Fruit fly (Drosophila melanogaster): Measurements from ENCODE around the gene Adhr.

The Adhr gene

dm6 chr2L:14630988-14631723 is 15.8 kb downstream of the Adhr start:
- TF ChIP-seq CG8478 (optimal IDR thresholded peaks at IDR 0.05) (no peak), CTCF (optimal IDR thresholded peaks at IDR 0.05) (no peak)

DNA sequence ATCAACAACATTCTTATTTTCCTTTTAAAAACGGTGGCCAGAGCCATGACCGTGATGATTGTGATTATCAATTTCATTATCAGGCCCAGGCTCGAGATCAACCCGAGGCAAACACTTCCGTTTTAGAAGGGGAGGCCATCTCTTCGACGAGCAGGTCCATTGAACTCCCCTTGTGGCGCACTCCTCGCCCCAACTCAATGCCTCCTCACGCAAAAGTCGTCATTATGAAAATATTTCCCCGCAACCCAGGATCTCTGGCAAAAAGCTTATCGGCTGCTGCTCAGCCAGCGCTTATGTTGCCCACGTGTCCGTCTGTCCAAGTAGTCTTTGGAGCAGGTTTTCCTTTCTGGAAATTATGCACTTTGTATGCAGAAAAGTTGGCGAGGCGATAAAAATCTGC is 17.4 kb downstream of the Adhr start:
- no peak for TF ChIP-seq CTCF (optimal IDR thresholded peaks at IDR 0.05)
- TF ChIP-seq CG8478 (optimal IDR thresholded peaks at IDR 0.05) = no peak

- TF ChIP-seq CG8478 (optimal IDR thresholded peaks at IDR 0.05) (no peak), CTCF (optimal IDR thresholded peaks at IDR 0.05) (no peak)
Observed at dm6 chr2L:14634986-14635385, 19.6 kb downstream of the Adhr start.

DNA sequence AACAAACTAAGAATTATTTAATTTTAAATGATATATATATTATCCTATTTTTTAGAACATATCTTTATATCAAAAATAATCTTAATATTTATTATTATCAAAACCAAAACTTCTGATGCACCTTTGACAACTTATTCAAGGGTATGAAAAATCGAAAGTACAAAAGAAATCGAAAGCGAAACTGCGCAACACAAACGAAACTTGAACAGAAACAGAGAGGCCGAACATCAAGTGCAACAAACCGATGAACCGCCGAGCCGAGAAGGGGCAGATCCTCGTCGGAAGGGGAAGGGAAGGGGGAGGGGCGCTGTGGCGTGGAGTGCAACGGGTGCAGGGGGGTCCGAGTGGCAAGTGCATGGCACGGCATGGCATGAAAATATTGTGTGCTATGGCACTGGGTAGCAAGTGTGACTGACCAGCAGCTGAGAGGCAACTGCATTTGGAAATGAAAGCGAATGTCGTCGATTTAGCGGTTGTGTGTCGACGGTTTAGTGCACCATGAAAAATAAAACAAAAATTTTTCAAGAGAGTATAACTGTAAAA is 26.8 kb downstream of the Adhr start:
- TF ChIP-seq CG8478 (optimal IDR thresholded peaks at IDR 0.05) = no peak
- no peak for TF ChIP-seq CTCF (optimal IDR thresholded peaks at IDR 0.05)

dm6 chr2L:14651685-14652536 is 36.6 kb downstream of the Adhr start:
- TF ChIP-seq CG8478 (optimal IDR thresholded peaks at IDR 0.05) (no peak), CTCF (optimal IDR thresholded peaks at IDR 0.05) (no peak)

dm6 chr2L:14653429-14653828 is 38.1 kb downstream of the Adhr start:
- TF ChIP-seq CG8478 (optimal IDR thresholded peaks at IDR 0.05) = no peak
- no peak for TF ChIP-seq CTCF (optimal IDR thresholded peaks at IDR 0.05)

- no peak for TF ChIP-seq CTCF (optimal IDR thresholded peaks at IDR 0.05)
Observed at dm6 chr2L:14654952-14655351, 39.6 kb downstream of the Adhr start.

dm6 chr2L:14656111-14656881 is 40.9 kb downstream of the Adhr start:
- TF ChIP-seq CG8478 (optimal IDR thresholded peaks at IDR 0.05) = no peak
- no peak for TF ChIP-seq CTCF (optimal IDR thresholded peaks at IDR 0.05)

DNA sequence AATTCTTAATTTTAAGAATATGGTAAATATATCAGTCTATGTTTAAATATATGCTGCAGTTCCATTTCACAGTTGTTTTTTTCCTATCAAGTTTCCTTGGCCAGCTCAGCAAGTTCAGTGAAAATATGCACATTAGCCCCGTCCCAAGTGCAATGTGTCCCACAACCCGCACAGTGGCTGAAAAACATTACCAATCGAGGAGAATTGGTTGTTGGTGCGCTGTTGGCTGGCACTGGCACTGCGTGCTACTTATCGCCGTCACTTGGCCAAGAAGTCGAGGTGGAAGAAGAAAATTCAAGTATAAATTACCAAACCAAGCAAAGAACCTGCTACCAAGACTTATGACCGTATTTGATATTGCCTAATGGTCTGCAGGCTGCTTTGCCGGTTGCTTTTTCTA is 43.5 kb downstream of the Adhr start:
- TF ChIP-seq CG8478 (optimal IDR thresholded peaks at IDR 0.05) (no peak), CTCF (optimal IDR thresholded peaks at IDR 0.05) (no peak)

DNA sequence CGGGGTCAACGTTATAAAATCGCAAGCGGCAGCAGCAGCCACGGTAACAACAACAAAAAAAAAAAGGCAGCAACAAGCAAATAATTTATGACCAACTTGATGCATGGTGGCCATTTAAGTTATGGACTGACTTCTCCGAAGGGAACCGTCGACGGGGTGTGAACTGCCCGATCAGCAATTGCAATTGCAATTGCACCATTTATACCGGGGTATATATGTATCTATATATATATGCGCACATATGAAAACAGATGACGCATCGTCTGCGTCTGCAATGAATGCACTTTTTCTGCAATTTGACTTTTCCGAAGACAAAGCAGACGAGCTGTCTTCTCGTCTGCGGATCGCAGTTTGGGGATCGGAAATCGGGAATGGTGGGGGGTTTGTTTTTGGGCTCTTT is 47.8 kb downstream of the Adhr start:
- TF ChIP-seq CTCF (optimal IDR thresholded peaks at IDR 0.05) (no peak), CG8478 (optimal IDR thresholded peaks at IDR 0.05) (no peak)

DNA sequence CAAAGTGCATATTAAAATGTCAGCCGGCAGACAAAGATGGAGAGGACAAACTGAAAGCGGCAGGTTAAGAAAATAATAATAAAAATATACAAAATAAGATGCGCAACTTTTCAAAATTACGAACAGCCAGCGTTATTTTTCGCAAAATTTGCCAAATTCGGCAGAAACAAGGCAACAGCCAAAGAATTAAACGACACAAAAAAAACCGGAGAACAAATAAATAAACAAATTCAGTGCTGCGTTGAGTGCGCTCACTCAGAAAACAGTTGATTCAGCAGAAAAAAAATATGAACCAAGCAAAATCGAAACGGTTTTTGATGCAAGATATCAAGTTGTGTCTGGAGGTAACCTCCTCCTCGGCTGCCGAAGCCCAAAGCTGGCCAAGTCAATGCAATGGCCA is 49.0 kb downstream of the Adhr start:
- TF ChIP-seq CG8478 (optimal IDR thresholded peaks at IDR 0.05) (no peak), CTCF (optimal IDR thresholded peaks at IDR 0.05) (no peak)

dm6 chr2L:14664952-14665607 is 49.7 kb downstream of the Adhr start:
- TF ChIP-seq CG8478 (optimal IDR thresholded peaks at IDR 0.05) (no peak), CTCF (optimal IDR thresholded peaks at IDR 0.05) (no peak)

DNA sequence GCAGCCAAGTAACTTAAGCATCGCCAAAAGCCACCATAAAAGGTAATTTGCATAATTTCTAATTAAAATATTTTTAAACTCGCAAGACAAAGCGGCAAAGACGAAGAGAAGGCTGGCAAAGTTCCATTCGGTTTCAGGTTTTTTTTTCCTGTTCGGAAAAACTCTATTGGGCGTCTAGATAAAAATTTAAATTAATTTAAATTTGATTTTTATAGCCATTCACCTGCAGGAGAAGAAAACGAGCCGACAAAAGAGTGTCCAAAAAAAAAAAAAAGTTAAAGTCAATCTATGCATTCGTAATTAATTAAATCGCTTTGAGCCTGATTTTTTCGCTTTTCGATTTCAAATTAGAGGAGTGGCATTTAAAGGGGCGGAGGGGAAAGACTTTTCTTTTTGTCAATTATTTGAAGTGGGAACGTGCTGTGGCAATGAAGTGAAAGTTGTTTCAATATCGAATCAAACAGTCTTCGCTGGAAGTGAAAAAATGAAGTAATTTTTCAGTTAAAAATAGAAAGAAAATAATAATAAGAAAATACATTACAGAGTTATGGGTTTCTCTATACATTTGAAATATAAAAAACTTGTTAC is 53.0 kb downstream of the Adhr start:
- TF ChIP-seq CG8478 (optimal IDR thresholded peaks at IDR 0.05) (no peak), CTCF (optimal IDR thresholded peaks at IDR 0.05) (no peak)

Data from S2 (cell line).